Fruit fly (Drosophila melanogaster) S2 (cell line): ENCODE data around the gene Cpr67B.
A peak's percentile ranks its signal among the peaks of the same experiment; 100 is the strongest.

Experiments used
- CG8478 ChIP-seq: fragments of >200 bp; optimal IDR thresholded peaks from 2 replicates; lab custom pipeline; 2018
- CTCF ChIP-seq, 2 experiments: fragments of >200 bp; optimal IDR thresholded peaks; 2 replicates each; lab custom pipeline; 2018

The Cpr67B gene

DNA sequence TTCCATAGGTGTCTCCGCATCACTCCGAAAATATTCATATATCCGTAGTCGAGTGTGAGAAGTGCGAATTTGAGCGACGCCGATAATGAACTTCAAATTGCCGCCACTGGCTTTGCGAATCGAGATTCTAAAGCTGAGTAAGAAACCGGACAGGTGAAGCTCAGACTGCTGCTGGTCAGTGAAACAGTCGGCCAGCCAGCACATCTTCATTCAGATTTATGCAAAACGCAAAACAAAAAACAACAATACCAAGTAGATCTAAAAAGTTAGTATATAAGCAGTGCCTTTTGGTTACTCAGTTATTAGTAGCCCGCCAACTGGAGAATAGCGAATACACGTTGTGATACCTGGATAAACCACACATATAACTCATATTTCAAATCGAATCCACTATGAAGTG lies at the start of gene Cpr67B:
Gene Cpr67B, plus strand, starts transcription at position 301 of the 400 bp plus-strand sequence.
- no peak for TF ChIP-seq CTCF (optimal IDR thresholded peaks at IDR 0.05; lab: Kevin White, UChicago)
- no peak for TF ChIP-seq CG8478 (lab: Kevin White, UChicago)

DNA sequence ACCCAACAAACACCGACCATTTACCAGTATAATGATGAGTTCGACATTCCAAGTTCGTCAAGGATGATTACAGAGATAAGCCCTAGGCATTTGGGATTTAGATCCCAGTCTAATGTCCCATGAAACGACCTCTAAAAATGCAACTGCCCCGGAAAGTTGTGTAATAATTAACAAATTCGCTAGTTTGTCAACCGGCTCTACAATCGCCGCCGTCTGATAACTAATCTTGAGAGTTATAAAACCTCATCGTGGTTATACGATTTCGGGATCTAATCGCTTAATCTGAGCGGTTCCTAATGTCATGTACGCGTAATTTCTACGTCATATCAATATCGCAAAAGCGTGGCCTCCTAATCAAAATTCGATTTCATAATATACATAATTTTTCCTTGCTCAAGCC lies 49.0 kb upstream of the Cpr67B start:
- TF ChIP-seq CG8478 (lab: Kevin White, UChicago) (no peak), CTCF (optimal IDR thresholded peaks at IDR 0.05; lab: Kevin White, UChicago) (no peak)

dm6 chr3L:9356138-9356753 lies 48.4 kb upstream of the Cpr67B start:
- no peak for TF ChIP-seq CG8478 (lab: Kevin White, UChicago)
- peak; percentile 83 to 84 for TF ChIP-seq CTCF (optimal IDR thresholded peaks at IDR 0.05; lab: Kevin White, UChicago)

DNA sequence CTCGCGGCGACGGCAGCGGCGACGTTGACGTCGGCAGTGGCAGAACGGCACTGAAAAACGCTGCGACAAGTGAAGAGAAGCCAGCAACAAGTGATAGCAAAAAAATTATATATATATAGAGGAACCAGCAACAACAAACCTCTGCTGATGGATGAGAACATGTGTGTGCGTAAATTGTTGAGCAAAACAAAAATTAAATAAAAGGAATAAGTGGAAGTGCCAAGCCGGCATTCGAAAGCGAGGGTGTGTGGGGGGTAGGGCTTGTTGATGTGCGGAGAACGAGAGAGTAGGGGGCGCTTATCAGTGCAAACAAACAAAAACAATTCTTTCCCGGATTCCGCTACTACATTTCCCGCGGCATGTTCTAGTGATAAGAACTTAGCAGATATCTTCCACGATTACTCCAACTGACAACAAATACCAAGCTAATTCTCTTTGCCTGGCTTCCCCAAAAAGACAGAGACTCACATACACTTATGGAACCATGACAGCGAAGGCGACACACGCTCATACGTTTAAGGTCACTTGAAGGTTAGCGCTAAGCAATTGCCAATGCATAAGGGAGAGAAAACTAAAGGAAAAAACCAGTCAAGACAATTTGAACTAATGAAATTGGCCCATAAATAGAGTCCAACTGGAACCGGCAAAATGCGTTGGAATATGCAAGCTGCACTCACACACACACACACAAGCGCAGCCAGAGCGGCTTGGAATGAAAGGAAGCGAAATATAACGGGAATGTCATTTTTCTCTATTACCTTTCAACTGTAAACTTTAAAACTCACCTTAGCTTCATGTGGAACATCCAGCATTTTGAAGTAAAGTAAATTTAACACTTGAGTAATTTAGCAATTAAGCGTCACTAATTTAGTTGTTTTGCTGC lies 46.5 kb upstream of the Cpr67B start:
- TF ChIP-seq CG8478 (lab: Kevin White, UChicago), result no peak
- no peak for TF ChIP-seq CTCF (optimal IDR thresholded peaks at IDR 0.05; lab: Kevin White, UChicago)

- no peak for TF ChIP-seq CG8478 (lab: Kevin White, UChicago)
- TF ChIP-seq CTCF (optimal IDR thresholded peaks at IDR 0.05; lab: Kevin White, UChicago), result no peak
Observed at dm6 chr3L:9358713-9359040, 45.9 kb upstream of the Cpr67B start, which contains the start of the genes UGP and Svip. Gene UGP (minus strand): TSS chr3L:9358935. Gene Svip (plus strand): TSS chr3L:9358999.

DNA sequence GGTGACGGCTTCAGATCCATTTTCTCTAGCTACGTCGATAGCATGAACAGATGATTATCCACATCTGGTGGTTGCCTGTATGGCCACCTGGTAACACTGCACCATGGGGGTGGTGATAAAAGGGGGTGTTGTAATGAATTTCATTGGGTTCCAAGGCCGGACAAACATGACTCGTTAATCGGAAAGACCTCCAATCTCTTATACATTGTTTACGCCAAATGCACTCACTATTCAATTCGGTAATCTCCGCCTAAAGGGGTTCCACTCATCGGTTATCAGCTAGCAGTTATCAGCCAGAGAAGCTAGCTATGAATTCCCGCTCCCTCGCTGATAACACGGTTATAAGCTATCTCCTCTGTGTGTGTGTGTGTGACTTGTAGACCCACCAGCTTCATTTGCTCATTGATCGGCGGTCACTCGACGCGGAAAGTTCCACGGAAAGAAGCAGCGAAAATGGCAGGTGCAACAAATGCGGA lies 44.3 kb upstream of the Cpr67B start, which contains the start of gene Pdxk:
Gene Pdxk, plus strand, starts transcription at position 100 of the 476 bp plus-strand sequence.
- no peak for TF ChIP-seq CG8478 (lab: Kevin White, UChicago)

DNA sequence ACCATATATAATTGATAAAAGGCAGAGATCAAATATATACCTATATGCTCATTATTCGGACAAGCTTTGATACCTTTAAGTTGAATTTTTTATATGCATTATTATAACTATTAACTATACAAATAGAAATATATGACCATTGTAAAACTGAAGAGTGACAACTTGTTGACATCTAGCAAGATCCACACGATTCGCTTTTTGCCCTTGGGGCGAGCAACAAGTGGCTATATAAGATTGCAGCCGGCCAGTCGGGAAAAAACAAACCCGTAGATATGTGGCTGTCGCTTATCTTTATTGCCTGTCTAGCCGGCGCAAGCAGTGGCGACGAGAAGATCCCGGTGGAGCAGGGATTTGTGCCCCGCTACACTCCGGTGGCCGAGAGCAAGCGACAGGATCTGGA lies 42.7 kb upstream of the Cpr67B start, which contains the start of gene CG34456:
Gene CG34456, plus strand, starts transcription at position 215 of the 400 bp plus-strand sequence.
- no peak for TF ChIP-seq CG8478 (lab: Kevin White, UChicago)
- no peak for TF ChIP-seq CTCF (optimal IDR thresholded peaks at IDR 0.05; lab: Kevin White, UChicago)

dm6 chr3L:9364131-9364530 lies 40.5 kb upstream of the Cpr67B start, which contains the start of gene mRRF1:
Gene mRRF1 (plus strand): TSS chr3L:9364350.
- no peak for TF ChIP-seq CG8478 (lab: Kevin White, UChicago)
- no peak for TF ChIP-seq CTCF (optimal IDR thresholded peaks at IDR 0.05; lab: Kevin White, UChicago)

- no peak for TF ChIP-seq CTCF (optimal IDR thresholded peaks at IDR 0.05; lab: Kevin White, UChicago)
- TF ChIP-seq CG8478 (lab: Kevin White, UChicago), result no peak
Observed at dm6 chr3L:9366850-9367430, 37.7 kb upstream of the Cpr67B start, which contains the start of the genes Klp67A and CG4452. Gene Klp67A (minus strand): TSS chr3L:9367046. Gene CG4452 (plus strand): TSS chr3L:9367377.

dm6 chr3L:9367431-9367867 lies 37.1 kb upstream of the Cpr67B start:
- no peak for TF ChIP-seq CTCF (optimal IDR thresholded peaks at IDR 0.05; lab: Kevin White, UChicago)
- TF ChIP-seq CG8478 (lab: Kevin White, UChicago), result no peak

- TF ChIP-seq CTCF (optimal IDR thresholded peaks at IDR 0.05; lab: Kevin White, UChicago) (no peak), CG8478 (lab: Kevin White, UChicago) (no peak)
Observed at dm6 chr3L:9368665-9369064, 35.9 kb upstream of the Cpr67B start.

dm6 chr3L:9370907-9371365 lies 33.7 kb upstream of the Cpr67B start, which contains the start of gene Fdx1:
Gene Fdx1 (minus strand): TSS chr3L:9371238.
- TF ChIP-seq CTCF (optimal IDR thresholded peaks at IDR 0.05; lab: Kevin White, UChicago), result no peak
- TF ChIP-seq CG8478 (lab: Kevin White, UChicago), result no peak

dm6 chr3L:9372278-9372975 lies 32.2 kb upstream of the Cpr67B start, which contains the start of the genes Hsp67Bc, CG4456 and Hsp22:
Gene Hsp67Bc (minus strand): TSS chr3L:9372497.
Gene CG4456 (plus strand): TSS chr3L:9372722.
Gene Hsp22 (plus strand): TSS chr3L:9372931.
- TF ChIP-seq CG8478 (lab: Kevin White, UChicago), result no peak
- no peak for TF ChIP-seq CTCF (optimal IDR thresholded peaks at IDR 0.05; lab: Kevin White, UChicago)
